Fruit fly (Drosophila melanogaster): ENCODE measurements around the gene CG6299.

Gene CG6299

dm6 chrX:15462436-15462857 lies at the start of gene CG6299, which contains the start of the genes shtd and CG6294:
CG6299 (plus strand) TSS chrX:15462722.
shtd (minus strand) TSS chrX:15462441.
CG6294 (plus strand) TSS chrX:15462722.
- peak in 1 of 2 experiments; percentile 23 for TF ChIP-seq CTCF (optimal IDR thresholded peaks at IDR 0.05)
- TF ChIP-seq CG8478 (optimal IDR thresholded peaks at IDR 0.05), result no peak

dm6 chrX:15441245-15441644 lies 21.3 kb upstream of the CG6299 start, which contains the start of gene Cngl:
Cngl (minus strand) TSS chrX:15441252.
- TF ChIP-seq CG8478 (optimal IDR thresholded peaks at IDR 0.05) (no peak), CTCF (optimal IDR thresholded peaks at IDR 0.05) (no peak)

DNA sequence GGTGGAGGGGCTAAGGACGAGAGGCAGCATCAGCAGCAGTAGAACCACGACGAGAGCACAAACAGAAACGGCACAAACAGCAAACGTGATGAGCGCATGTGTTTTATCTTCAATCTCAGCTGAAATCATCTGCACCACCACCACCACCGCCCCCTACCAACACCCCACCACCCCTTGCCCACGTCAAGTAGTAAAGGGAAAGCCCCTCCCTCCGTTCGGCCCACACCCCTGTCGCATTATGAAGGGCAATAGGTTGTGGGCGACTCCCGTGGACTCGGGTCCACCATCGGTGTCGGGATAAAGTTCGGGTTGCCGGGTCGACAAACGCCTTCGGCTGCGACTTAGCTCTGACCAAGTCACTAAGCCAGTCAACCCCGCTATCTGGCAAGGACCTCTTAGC lies 19.0 kb upstream of the CG6299 start:
- TF ChIP-seq CG8478 (optimal IDR thresholded peaks at IDR 0.05), result no peak
- TF ChIP-seq CTCF (optimal IDR thresholded peaks at IDR 0.05), result no peak

DNA sequence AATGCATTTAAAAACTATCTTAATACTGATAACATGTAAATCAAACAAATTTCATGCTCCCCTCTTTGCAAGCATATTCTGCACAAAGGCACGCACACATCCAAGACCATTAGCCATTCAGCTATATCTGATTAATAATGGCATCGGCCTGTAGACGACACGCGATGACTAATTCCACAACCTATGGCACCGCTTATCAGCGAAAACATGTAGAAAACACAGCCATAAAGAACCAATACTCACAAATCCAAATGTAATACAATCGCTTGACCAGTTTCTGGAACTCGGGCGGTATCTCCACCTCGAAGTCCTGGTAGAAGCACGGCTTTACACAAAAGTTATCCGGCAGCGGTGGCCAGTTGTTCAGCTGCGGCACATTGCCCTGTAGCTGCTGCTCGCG lies 14.4 kb upstream of the CG6299 start:
- no peak for TF ChIP-seq CTCF (optimal IDR thresholded peaks at IDR 0.05)
- no peak for TF ChIP-seq CG8478 (optimal IDR thresholded peaks at IDR 0.05)

DNA sequence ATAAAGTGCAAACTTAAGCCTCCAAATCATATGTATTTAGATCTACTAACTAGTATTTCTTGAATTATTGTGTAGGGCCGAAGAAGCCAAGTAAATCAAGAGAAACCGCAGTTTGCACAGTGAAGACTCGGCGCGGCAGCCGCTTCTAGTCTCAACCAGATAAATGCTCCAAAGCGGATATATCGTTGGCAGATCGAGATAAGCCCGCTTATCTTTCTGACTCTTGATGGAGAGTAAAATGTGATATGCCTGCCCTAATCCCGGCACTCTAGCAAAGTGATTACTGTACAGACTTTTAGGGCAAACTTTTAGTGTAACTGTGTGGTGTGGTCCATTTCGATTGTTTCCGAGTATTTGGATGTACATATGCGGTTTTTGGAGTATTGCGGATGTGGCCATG lies 13.7 kb upstream of the CG6299 start:
- TF ChIP-seq CTCF (optimal IDR thresholded peaks at IDR 0.05) (no peak), CG8478 (optimal IDR thresholded peaks at IDR 0.05) (no peak)

dm6 chrX:15449490-15450326 lies 12.8 kb upstream of the CG6299 start, which contains the start of the genes Scamp and Ahcy:
Scamp (minus strand) TSS chrX:15449883.
Ahcy (plus strand) TSS chrX:15450261.
- TF ChIP-seq CG8478 (optimal IDR thresholded peaks at IDR 0.05) (no peak), CTCF (optimal IDR thresholded peaks at IDR 0.05) (no peak)

DNA sequence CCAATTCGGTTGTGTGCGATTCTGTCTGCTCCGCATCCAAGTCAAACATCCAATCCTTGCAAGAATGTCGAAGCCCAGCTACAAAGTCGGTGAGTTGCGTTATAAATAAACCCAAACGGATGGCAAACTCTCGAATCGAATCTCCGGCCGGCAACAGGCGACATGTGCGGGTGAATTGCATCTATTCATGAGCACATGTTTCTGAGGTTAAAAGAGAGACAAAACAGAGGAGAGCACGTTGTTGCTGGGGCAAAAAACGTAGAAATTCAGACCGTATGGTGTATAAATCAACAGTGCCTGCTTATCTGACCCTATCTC lies 12.2 kb upstream of the CG6299 start:
- TF ChIP-seq CTCF (optimal IDR thresholded peaks at IDR 0.05), result no peak
- TF ChIP-seq CG8478 (optimal IDR thresholded peaks at IDR 0.05), result no peak

- no peak for TF ChIP-seq CTCF (optimal IDR thresholded peaks at IDR 0.05)
These were observed 9.4 kb upstream of the CG6299 start, which contains the start of gene CG11655 for dm6 chrX:15453121-15453520. CG11655 (plus strand) TSS chrX:15453471.

DNA sequence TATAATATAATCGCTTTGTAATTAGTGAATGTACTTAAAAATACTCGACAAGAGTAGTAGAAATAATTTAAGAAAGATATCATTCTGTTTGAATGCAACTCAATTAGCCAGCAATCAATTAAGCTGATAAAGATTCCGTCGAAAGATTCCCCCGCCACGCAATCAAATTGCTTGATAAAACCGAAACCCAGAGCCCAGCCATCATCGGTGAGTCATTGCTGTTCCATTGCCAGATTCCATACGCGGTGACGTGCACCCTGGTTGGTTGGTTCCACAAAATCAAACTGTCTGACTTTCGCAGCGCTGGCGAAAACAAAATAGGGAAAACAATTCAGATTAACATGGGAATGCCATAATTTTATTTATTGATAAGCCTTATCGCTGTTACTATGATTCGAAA lies 2.0 kb downstream of the CG6299 start:
- TF ChIP-seq CTCF (optimal IDR thresholded peaks at IDR 0.05) (no peak), CG8478 (optimal IDR thresholded peaks at IDR 0.05) (no peak)

DNA sequence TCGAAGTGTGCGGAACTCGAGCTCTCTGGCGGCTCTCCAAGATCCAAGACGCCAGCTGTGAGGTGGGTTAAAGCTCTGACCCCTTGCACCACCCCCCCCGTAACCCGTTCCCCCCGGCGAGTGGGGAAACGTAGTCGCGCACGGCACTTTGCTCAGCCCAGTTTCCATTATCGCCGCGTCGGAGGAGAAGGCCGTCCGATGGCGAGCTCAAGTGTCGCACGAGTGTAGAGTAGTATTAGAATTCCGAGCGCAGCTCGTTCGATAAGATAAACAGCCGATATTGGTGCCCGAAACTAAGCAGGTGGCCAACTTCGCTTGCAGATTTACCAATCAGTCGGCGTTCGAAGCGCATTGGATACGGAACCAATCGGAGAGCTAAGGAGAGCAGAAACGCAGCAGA lies 2.9 kb downstream of the CG6299 start:
- TF ChIP-seq CTCF (optimal IDR thresholded peaks at IDR 0.05) (no peak), CG8478 (optimal IDR thresholded peaks at IDR 0.05) (no peak)

DNA sequence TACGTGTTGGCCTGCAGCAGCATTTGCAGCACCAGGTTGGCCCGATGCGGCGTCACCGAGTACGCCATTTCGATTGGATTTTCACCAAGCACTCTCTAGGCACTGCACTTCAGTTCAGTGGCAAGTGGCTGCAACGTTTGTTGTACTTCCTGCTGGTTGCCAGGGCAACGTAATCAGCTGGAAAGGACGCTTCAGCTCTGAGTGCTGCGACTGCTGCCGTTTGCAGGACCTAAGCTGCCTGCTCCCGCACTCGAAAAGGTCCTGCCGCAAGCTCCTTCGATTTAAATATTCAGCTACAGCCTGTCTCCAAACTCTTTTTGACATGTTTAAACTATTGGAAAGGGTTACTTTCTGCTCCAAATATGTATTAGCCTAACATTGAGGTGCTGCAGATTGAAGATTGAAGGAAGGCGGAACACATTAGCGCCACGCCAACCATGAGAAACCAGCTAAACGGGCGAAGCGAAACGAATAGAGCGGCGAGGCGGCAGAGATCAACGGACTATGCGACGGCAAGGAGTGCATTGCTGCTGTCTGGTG lies 5.0 kb downstream of the CG6299 start, which contains the start of the genes CG15642 and CG15641:
Gene CG15642, minus strand, starts transcription at position 356 of the 540 bp plus-strand sequence.
Gene CG15641, plus strand, starts transcription at position 490 of the 540 bp plus-strand sequence.
- TF ChIP-seq CG8478 (optimal IDR thresholded peaks at IDR 0.05) (no peak), CTCF (optimal IDR thresholded peaks at IDR 0.05) (no peak)

- TF ChIP-seq CG8478 (optimal IDR thresholded peaks at IDR 0.05), result no peak
- TF ChIP-seq CTCF (optimal IDR thresholded peaks at IDR 0.05), result no peak
These were observed 9.4 kb downstream of the CG6299 start, which contains the start of the genes Grip128 and Alg14 for dm6 chrX:15471904-15472303. Grip128 (minus strand) TSS chrX:15472119. Alg14 (plus strand) TSS chrX:15472164.

dm6 chrX:15475367-15475789 lies 12.9 kb downstream of the CG6299 start, which contains the start of gene mh:
mh (minus strand) TSS chrX:15475400.
- no peak for TF ChIP-seq CTCF (optimal IDR thresholded peaks at IDR 0.05)
- no peak for TF ChIP-seq CG8478 (optimal IDR thresholded peaks at IDR 0.05)

DNA sequence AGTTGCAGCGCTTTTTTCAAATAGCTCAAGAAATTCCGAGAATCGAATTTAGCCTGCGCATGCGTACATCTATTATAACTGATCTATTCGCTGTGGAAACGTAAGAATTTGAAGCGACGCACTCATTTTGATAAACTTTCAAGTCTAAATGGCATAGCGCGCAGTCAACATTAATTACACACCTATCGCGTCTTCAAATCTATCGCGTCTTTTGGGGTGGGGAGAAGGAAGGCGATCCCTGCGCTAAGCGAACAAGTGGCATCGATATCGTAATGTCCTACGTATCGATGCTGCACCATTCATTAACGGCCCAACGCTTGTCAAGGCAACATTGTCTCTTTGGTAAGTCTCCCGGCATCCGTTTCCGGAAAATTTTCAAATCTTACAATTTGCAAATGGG lies 13.3 kb downstream of the CG6299 start, which contains the start of gene CG6324:
Gene CG6324, plus strand, starts transcription at position 301 of the 400 bp plus-strand sequence.
- TF ChIP-seq CTCF (optimal IDR thresholded peaks at IDR 0.05), result no peak
- no peak for TF ChIP-seq CG8478 (optimal IDR thresholded peaks at IDR 0.05)

DNA sequence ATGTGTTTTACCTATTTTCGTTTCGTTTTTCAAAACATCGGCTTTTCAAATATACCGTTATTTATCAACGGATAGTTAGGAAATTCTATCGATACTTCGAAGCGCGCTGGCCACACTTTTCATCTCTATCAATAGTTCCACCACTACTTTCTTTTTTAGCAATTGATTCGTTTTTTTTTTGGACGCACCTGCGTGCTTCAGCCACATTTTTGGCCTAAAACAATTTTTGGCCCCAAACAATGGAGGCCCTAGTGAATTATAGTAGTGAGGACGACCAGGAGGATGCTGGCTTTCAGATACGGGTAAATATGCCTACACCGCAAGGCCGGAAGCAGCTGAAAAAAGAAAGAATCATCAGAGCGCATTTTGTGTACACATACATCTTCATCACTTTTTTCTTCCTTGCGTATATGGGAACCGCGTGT lies 19.7 kb downstream of the CG6299 start, which contains the start of gene CG6340:
Gene CG6340, plus strand, starts transcription at position 139 of the 425 bp plus-strand sequence.
- TF ChIP-seq CG8478 (optimal IDR thresholded peaks at IDR 0.05), result no peak
- TF ChIP-seq CTCF (optimal IDR thresholded peaks at IDR 0.05), result no peak
